Fruit fly (Drosophila melanogaster) whole organism, wandering third instar larva: ENCODE measurements around the gene QC.

Experiments used
- Abd-B ChIP-seq: fragments of >200 bp; optimal IDR thresholded peaks from 2 replicates; lab custom pipeline; 2017; ENCODE audit warnings: missing biosample characterization, missing genetic modification characterization
- CG32264 ChIP-seq: fragments of 200-800 bp; sonication (Bioruptor generic); optimal IDR thresholded peaks from 2 replicates; lab custom pipeline; 2016; ENCODE audit warnings: missing biosample characterization, missing genetic modification characterization
- CG9705 ChIP-seq: fragments of 200-800 bp; sonication (Bioruptor generic); optimal IDR thresholded peaks from 2 replicates; lab custom pipeline; 2018; ENCODE audit warnings: missing biosample characterization, mild to moderate bottlenecking, missing genetic modification characterization
- CrebA ChIP-seq: fragments of 200-800 bp; sonication (Bioruptor generic); optimal IDR thresholded peaks from 2 replicates; lab custom pipeline; 2016; ENCODE audit warnings: missing biosample characterization, mild to moderate bottlenecking, missing genetic modification characterization, borderline replicate concordance
- Dfd ChIP-seq: fragments of >200 bp; optimal IDR thresholded peaks from 2 replicates; lab custom pipeline; 2017; ENCODE audit warnings: missing biosample characterization, missing genetic modification characterization
- Dif ChIP-seq: fragments of 200-275, 200-300 bp; sonication (Bioruptor generic); optimal IDR thresholded peaks from 2 replicates; lab custom pipeline; 2018; ENCODE audit warnings: missing biosample characterization, missing genetic modification characterization; ENCODE audit not compliant: partially characterized antibody
- GATAd ChIP-seq: sonication (Bioruptor generic); optimal IDR thresholded peaks from 2 replicates; lab custom pipeline; 2016; ENCODE audit warnings: missing biosample characterization, missing genetic modification characterization
- HLH106 ChIP-seq: fragments of 200-800 bp; optimal IDR thresholded peaks from 3 replicates; lab custom pipeline; 2019; ENCODE audit warnings: missing biosample characterization, mild to moderate bottlenecking, missing genetic modification characterization, moderate library complexity
- Hnf4 ChIP-seq: fragments of 200-800 bp; sonication (Bioruptor generic); optimal IDR thresholded peaks from 2 replicates; lab custom pipeline; 2016; ENCODE audit warnings: missing biosample characterization, mild to moderate bottlenecking, missing genetic modification characterization
- Hr78 ChIP-seq: fragments of >200 bp; optimal IDR thresholded peaks from 2 replicates; lab custom pipeline; 2017; ENCODE audit warnings: missing biosample characterization, missing genetic modification characterization
- Hr83 ChIP-seq: fragments of 200-300 bp; sonication (Bioruptor generic); optimal IDR thresholded peaks from 2 replicates; lab custom pipeline; 2016; ENCODE audit warnings: missing biosample characterization, mild to moderate bottlenecking, missing genetic modification characterization, moderate library complexity; ENCODE audit not compliant: poor library complexity, severe bottlenecking
- Jra ChIP-seq: sonication (Bioruptor generic); optimal IDR thresholded peaks from 2 replicates; lab custom pipeline; 2016; ENCODE audit warnings: missing biosample characterization, missing genetic modification characterization
- Mio ChIP-seq: sonication (Bioruptor generic); optimal IDR thresholded peaks from 2 replicates; lab custom pipeline; 2016; ENCODE audit warnings: missing biosample characterization, missing genetic modification characterization
- Myc ChIP-seq: fragments of >200 bp; optimal IDR thresholded peaks from 2 replicates; lab custom pipeline; 2017
- N ChIP-seq: fragments of >200 bp; optimal IDR thresholded peaks from 2 replicates; lab custom pipeline; 2018; ENCODE audit warnings: missing biosample characterization, missing external identifiers, missing genetic modification characterization
- OdsH ChIP-seq: fragments of 200-800 bp; sonication (Bioruptor generic); optimal IDR thresholded peaks from 2 replicates; lab custom pipeline; 2016; ENCODE audit warnings: missing biosample characterization, mild to moderate bottlenecking, missing genetic modification characterization
- Rel ChIP-seq, 2 experiments: fragments of 200-800 bp; sonication (Bioruptor generic) in 1 of 2; optimal IDR thresholded peaks; 2 replicates in 1 of 2; 3 replicates in 1 of 2; lab custom pipeline; 2016 to 2019; ENCODE audit warnings: mild to moderate bottlenecking in 2 of 2, missing biosample characterization in 2 of 2, missing genetic modification characterization in 2 of 2, moderate library complexity in 1 of 2
- Sp1 ChIP-seq: fragments of 200-800 bp; sonication (Bioruptor generic); optimal IDR thresholded peaks from 3 replicates; lab custom pipeline; 2019; ENCODE audit warnings: missing biosample characterization, mild to moderate bottlenecking, missing genetic modification characterization, moderate library complexity
- Vsx2 ChIP-seq: fragments of 200-300, 225-300 bp; sonication (Bioruptor generic); optimal IDR thresholded peaks from 2 replicates; lab custom pipeline; 2018; ENCODE audit warnings: missing biosample characterization, missing genetic modification characterization; ENCODE audit not compliant: partially characterized antibody
- br ChIP-seq: fragments of 200-800 bp; sonication (Bioruptor generic); optimal IDR thresholded peaks from 2 replicates; lab custom pipeline; 2016; ENCODE audit warnings: missing biosample characterization, missing genetic modification characterization
- brk ChIP-seq: fragments of 200-800 bp; sonication (Bioruptor generic); optimal IDR thresholded peaks from 2 replicates; lab custom pipeline; 2016; ENCODE audit warnings: missing biosample characterization, mild to moderate bottlenecking, missing genetic modification characterization
- dl ChIP-seq, 2 experiments: fragments of 175-275, 200-275 bp in 1 of 2; fragments of 200-275 bp in 1 of 2; sonication (Bioruptor generic); optimal IDR thresholded peaks; lab custom pipeline; 2018; ENCODE audit warnings: mild to moderate bottlenecking in 2 of 2, missing biosample characterization in 2 of 2, missing genetic modification characterization in 2 of 2, moderate library complexity in 2 of 2; ENCODE audit not compliant: partially characterized antibody in 2 of 2, insufficient read depth in 1 of 2
- dmrt93B ChIP-seq: fragments of 200-800 bp; sonication (Bioruptor generic); optimal IDR thresholded peaks from 2 replicates; lab custom pipeline; 2018; ENCODE audit warnings: missing biosample characterization, mild to moderate bottlenecking, missing genetic modification characterization
- dsf ChIP-seq: sonication (Bioruptor generic); optimal IDR thresholded peaks from 2 replicates; lab custom pipeline; 2016; ENCODE audit warnings: missing biosample characterization, missing genetic modification characterization, borderline replicate concordance
- ey ChIP-seq: fragments of 200-800 bp; sonication (Bioruptor generic); optimal IDR thresholded peaks from 2 replicates; lab custom pipeline; 2016; ENCODE audit warnings: missing biosample characterization, missing genetic modification characterization
- foxo ChIP-seq, 2 experiments: fragments of 200-800 bp; sonication (Bioruptor generic); optimal IDR thresholded peaks; 2 replicates in 1 of 2; 3 replicates in 1 of 2; lab custom pipeline; 2016 to 2017; ENCODE audit warnings: missing biosample characterization in 2 of 2, missing genetic modification characterization in 2 of 2
- fru ChIP-seq: fragments of 200-800 bp; sonication (Bioruptor generic); optimal IDR thresholded peaks from 3 replicates; lab custom pipeline; 2016; ENCODE audit warnings: missing biosample characterization, mild to moderate bottlenecking, missing genetic modification characterization
- h ChIP-seq: fragments of 200-800 bp; sonication (Bioruptor generic); optimal IDR thresholded peaks from 3 replicates; lab custom pipeline; 2016; ENCODE audit warnings: missing biosample characterization, mild to moderate bottlenecking, missing genetic modification characterization
- jim ChIP-seq: fragments of 175-275, 200-325 bp; sonication (Bioruptor generic); optimal IDR thresholded peaks from 2 replicates; lab custom pipeline; 2016; ENCODE audit warnings: missing biosample characterization, mild to moderate bottlenecking, missing genetic modification characterization
- lola ChIP-seq: fragments of >200 bp; optimal IDR thresholded peaks from 2 replicates; lab custom pipeline; 2017; ENCODE audit warnings: missing biosample characterization, missing genetic modification characterization
- pan ChIP-seq: fragments of >200 bp; optimal IDR thresholded peaks from 2 replicates; lab custom pipeline; 2017
- psq ChIP-seq: fragments of 200-800 bp; sonication (Bioruptor generic); optimal IDR thresholded peaks from 3 replicates; lab custom pipeline; 2017; ENCODE audit warnings: missing biosample characterization, mild to moderate bottlenecking, missing genetic modification characterization, moderate library complexity
- rgr ChIP-seq: fragments of 200-800 bp; sonication (Bioruptor generic); optimal IDR thresholded peaks from 3 replicates; lab custom pipeline; 2016; ENCODE audit warnings: missing biosample characterization, mild to moderate bottlenecking, missing genetic modification characterization
- sage ChIP-seq: fragments of 200-800 bp; sonication (Bioruptor generic); optimal IDR thresholded peaks from 2 replicates; lab custom pipeline; 2016; ENCODE audit warnings: missing biosample characterization, mild to moderate bottlenecking, missing genetic modification characterization
- sv ChIP-seq: fragments of 200-800 bp; sonication (Bioruptor generic); optimal IDR thresholded peaks from 3 replicates; lab custom pipeline; 2016; ENCODE audit warnings: missing biosample characterization, missing genetic modification characterization
- tai ChIP-seq: sonication (Bioruptor generic); optimal IDR thresholded peaks from 2 replicates; lab custom pipeline; 2016; ENCODE audit warnings: missing biosample characterization, missing genetic modification characterization
- usp ChIP-seq: fragments of >200 bp; optimal IDR thresholded peaks from 2 replicates; lab custom pipeline; 2017; ENCODE audit warnings: missing biosample characterization, missing genetic modification characterization
- woc ChIP-seq: sonication (Bioruptor generic); optimal IDR thresholded peaks from 2 replicates; lab custom pipeline; 2016; ENCODE audit warnings: missing biosample characterization, mild to moderate bottlenecking, missing genetic modification characterization

QC gene

dm6 chr3L:5884735-5885134, 17.5 kb downstream of the QC start:
- no peak for TF ChIP-seq woc
- TF ChIP-seq Hnf4 (GFP tag; lab: Kevin White, UChicago) = no peak
- TF ChIP-seq Hr78 = no peak

- TF ChIP-seq Abd-B (GFP tag; lab: Kevin White, UChicago) (no peak), sage (no peak), tai (GFP tag; lab: Kevin White, UChicago) (no peak), Rel (GFP tag; optimal IDR thresholded peaks at IDR 0.05; lab: Kevin White, UChicago) (no peak), Rel (tag; optimal IDR thresholded peaks at IDR 0.05; lab: Kevin White, UChicago) (no peak), pan (lab: Kevin White, UChicago) (no peak), psq (no peak), Myc (no peak), Vsx2 (GFP tag; lab: Kevin White, UChicago) (no peak), usp (no peak), ey (GFP tag; lab: Kevin White, UChicago) (no peak)
These were observed 20.1 kb downstream of the QC start, which contains the start of gene CG13287 for dm6 chr3L:5882209-5882403. Gene CG13287 (plus strand): TSS chr3L:5882304.

- TF ChIP-seq Abd-B (GFP tag; lab: Kevin White, UChicago) = no peak
- TF ChIP-seq CrebA (GFP tag; lab: Kevin White, UChicago) = no peak
- TF ChIP-seq Hr83 (GFP tag; lab: Kevin White, UChicago) = no peak
- no peak for TF ChIP-seq Rel (GFP tag; optimal IDR thresholded peaks at IDR 0.05; lab: Kevin White, UChicago)
- no peak for TF ChIP-seq Rel (tag; optimal IDR thresholded peaks at IDR 0.05; lab: Kevin White, UChicago)
- TF ChIP-seq h (GFP tag; lab: Kevin White, UChicago) = peak; percentile 37
- no peak for TF ChIP-seq Dif
- no peak for TF ChIP-seq psq
- no peak for TF ChIP-seq dmrt93B (GFP tag; lab: Kevin White, UChicago)
- peak; percentile 40 for TF ChIP-seq woc
- no peak for TF ChIP-seq Hr78
- no peak for TF ChIP-seq HLH106 (tag; lab: Kevin White, UChicago)
- TF ChIP-seq fru (GFP tag; lab: Kevin White, UChicago) = peak; percentile 22
- TF ChIP-seq jim (GFP tag; lab: Kevin White, UChicago) = no peak
- no peak for TF ChIP-seq Myc
- TF ChIP-seq tai (GFP tag; lab: Kevin White, UChicago) = no peak
- no peak for TF ChIP-seq Sp1 (GFP tag; lab: Kevin White, UChicago)
- TF ChIP-seq ey (GFP tag; lab: Kevin White, UChicago) = peak; percentile 45
- no peak for TF ChIP-seq brk
- peak; percentile 35 for TF ChIP-seq sv (GFP tag; lab: Kevin White, UChicago)
- TF ChIP-seq sage = no peak
- TF ChIP-seq Dfd (GFP tag; lab: Kevin White, UChicago) = no peak
- no peak for TF ChIP-seq pan (lab: Kevin White, UChicago)
- TF ChIP-seq GATAd = no peak
- no peak for TF ChIP-seq N
- TF ChIP-seq OdsH (GFP tag; lab: Kevin White, UChicago) = peak; percentile 47
- TF ChIP-seq Jra (GFP tag; lab: Kevin White, UChicago) = no peak
- no peak for TF ChIP-seq Vsx2 (GFP tag; lab: Kevin White, UChicago)
- TF ChIP-seq Hnf4 (GFP tag; lab: Kevin White, UChicago) = no peak
- TF ChIP-seq dl (GFP tag; optimal IDR thresholded peaks at IDR 0.05; lab: Kevin White, UChicago; ENCODE audit: insufficient read depth in 1 of 2, partially characterized antibody in 2 of 2) = no peak
- no peak for TF ChIP-seq CG32264 (GFP tag; lab: Kevin White, UChicago)
- no peak for TF ChIP-seq Mio (GFP tag; lab: Kevin White, UChicago)
- peak; percentile 31 for TF ChIP-seq rgr
- no peak for TF ChIP-seq lola (GFP tag; lab: Kevin White, UChicago)
- TF ChIP-seq br (GFP tag; lab: Kevin White, UChicago) = no peak
- no peak for TF ChIP-seq usp
- no peak for TF ChIP-seq dsf (GFP tag; lab: Kevin White, UChicago)
- TF ChIP-seq foxo (GFP tag; optimal IDR thresholded peaks at IDR 0.05; lab: Kevin White, UChicago) = no peak
- no peak for TF ChIP-seq CG9705 (GFP tag; lab: Kevin White, UChicago)
- TF ChIP-seq, all 38 proteins: peak for 7
These were observed 20.7 kb downstream of the QC start for dm6 chr3L:5881310-5882208.
